Worm (Caenorhabditis elegans) whole organism, L4 larva: ENCODE results near the gene msp-81.

Source experiments
- F10B5.3 ChIP-seq: sonication (generic microtip); optimal IDR thresholded peaks from 2 replicates; lab custom pipeline; 2016; ENCODE audit warnings: mild to moderate bottlenecking, missing genetic modification characterization, missing compliant biosample characterization
- F37D6.2 ChIP-seq: sonication (generic microtip); optimal IDR thresholded peaks from 2 replicates; lab custom pipeline; 2016; ENCODE audit warnings: mild to moderate bottlenecking, missing genetic modification characterization, missing compliant biosample characterization
- R02D3.7 ChIP-seq: fragments of 150-350 bp; sonication (generic microtip); optimal IDR thresholded peaks from 3 replicates; lab custom pipeline; 2014; ENCODE audit warnings: missing biosample characterization, missing genetic modification characterization
- T26A8.4 ChIP-seq: fragments of 200-800 bp; sonication (Bioruptor generic); IDR thresholded peaks from 2 replicates; pipeline ENCODE4 v1.3.6; 2022; ENCODE audit warnings: missing genetic modification characterization, missing compliant biosample characterization
- Y48G9A.11 ChIP-seq: fragments of 200-800 bp; sonication (Bioruptor generic); IDR thresholded peaks from 2 replicates; pipeline ENCODE4 v1.3.6; 2022; ENCODE audit warnings: missing genetic modification reagents, missing genetic modification characterization, missing compliant biosample characterization
- aha-1 ChIP-seq: fragments of 150-350 bp; peaks from one replicate; lab custom pipeline; 2014; ENCODE audit warnings: missing biosample characterization, missing genetic modification characterization
- ceh-28 ChIP-seq: fragments of 150-350 bp; optimal IDR thresholded peaks from 2 replicates; lab custom pipeline; 2014; ENCODE audit warnings: missing biosample characterization, missing genetic modification reagents, missing genetic modification characterization
- ceh-32 ChIP-seq: sonication (generic microtip); optimal IDR thresholded peaks from 2 replicates; lab custom pipeline; 2016; ENCODE audit warnings: mild to moderate bottlenecking, missing genetic modification characterization, missing compliant biosample characterization; ENCODE audit not compliant: poor library complexity
- ceh-44 ChIP-seq: fragments of 200-800 bp; sonication (Bioruptor generic); IDR thresholded peaks from 2 replicates; pipeline ENCODE4 v1.3.6; 2022; ENCODE audit warnings: missing genetic modification reagents, missing genetic modification characterization, missing compliant biosample characterization
- ces-1 ChIP-seq: fragments of 150-350 bp; sonication (generic microtip); optimal IDR thresholded peaks from 4 replicates; lab custom pipeline; 2014; ENCODE audit warnings: missing biosample characterization, missing genetic modification reagents, missing genetic modification characterization
- cey-2 ChIP-seq: sonication (generic microtip); optimal IDR thresholded peaks from 3 replicates; lab custom pipeline; 2017; ENCODE audit warnings: missing genetic modification characterization, mild to moderate bottlenecking, missing compliant biosample characterization, antibody characterized with exemption, borderline replicate concordance; ENCODE audit not compliant: insufficient read depth
- daf-16 ChIP-seq, 3 experiments: sonication (generic microtip); optimal IDR thresholded peaks; 2 replicates each; lab custom pipeline; 2016 to 2017; ENCODE audit warnings: missing genetic modification characterization in 3 of 3, missing genetic modification reagents in 3 of 3, mild to moderate bottlenecking in 2 of 3, missing compliant biosample characterization in 2 of 3, missing biosample characterization in 1 of 3, moderate library complexity in 1 of 3
- daf-19 ChIP-seq: fragments of 200-800 bp; sonication (Bioruptor generic); conservative IDR thresholded peaks from 2 replicates; pipeline ENCODE4 v1.3.6; 2022; ENCODE audit warnings: missing genetic modification characterization, missing compliant biosample characterization
- daf-8 ChIP-seq: fragments of 200-800 bp; sonication (Bioruptor generic); IDR thresholded peaks from 2 replicates; pipeline ENCODE4 v1.3.6; 2022; ENCODE audit warnings: missing genetic modification characterization, missing compliant biosample characterization
- dmd-6 ChIP-seq: fragments of 200-800 bp; sonication (Bioruptor generic); IDR thresholded peaks from 2 replicates; pipeline ENCODE4 v1.3.6; 2022; ENCODE audit warnings: missing genetic modification reagents, missing genetic modification characterization, missing compliant biosample characterization
- dmd-9 ChIP-seq: fragments of 200-800 bp; sonication (Bioruptor generic); IDR thresholded peaks from 2 replicates; pipeline ENCODE4 v1.3.6; 2022; ENCODE audit warnings: missing genetic modification reagents, missing genetic modification characterization, missing compliant biosample characterization
- dve-1 ChIP-seq: sonication (generic microtip); optimal IDR thresholded peaks from 2 replicates; lab custom pipeline; 2017; ENCODE audit warnings: antibody characterized with exemption, mild to moderate bottlenecking, missing genetic modification characterization, missing compliant biosample characterization; ENCODE audit not compliant: insufficient read depth
- egl-43 ChIP-seq: fragments of 200-800 bp; sonication (Bioruptor generic); IDR thresholded peaks from 2 replicates; pipeline ENCODE4 v1.3.6; 2022; ENCODE audit warnings: missing genetic modification reagents, missing genetic modification characterization, missing compliant biosample characterization
- fkh-10 ChIP-seq: fragments of 150-350 bp; optimal IDR thresholded peaks from 2 replicates; lab custom pipeline; 2014; ENCODE audit warnings: missing biosample characterization, missing genetic modification reagents, missing genetic modification characterization
- hif-1 ChIP-seq, 2 experiments: sonication (generic microtip); optimal IDR thresholded peaks; 2 replicates each; lab custom pipeline; 2016 to 2017; ENCODE audit warnings: missing compliant biosample characterization in 2 of 2, missing genetic modification characterization in 2 of 2, missing genetic modification reagents in 2 of 2, missing genotype in 2 of 2, mild to moderate bottlenecking in 1 of 2
- hlh-11 ChIP-seq: fragments of 200-800 bp; sonication (Bioruptor generic); optimal IDR thresholded peaks from 2 replicates; lab custom pipeline; 2018; ENCODE audit warnings: mild to moderate bottlenecking, missing genetic modification characterization, missing compliant biosample characterization
- hlh-30 ChIP-seq: sonication (generic microtip); optimal IDR thresholded peaks from 2 replicates; lab custom pipeline; 2017; ENCODE audit warnings: antibody characterized with exemption, mild to moderate bottlenecking, missing genetic modification characterization, missing compliant biosample characterization; ENCODE audit not compliant: insufficient read depth
- lin-1 ChIP-seq: fragments of 200-800 bp; sonication (Bioruptor generic); IDR thresholded peaks from 2 replicates; pipeline ENCODE4 v1.3.6; 2022; ENCODE audit warnings: missing genetic modification reagents, missing genetic modification characterization, missing compliant biosample characterization
- lin-38 ChIP-seq: fragments of 200-800 bp; sonication (Bioruptor generic); IDR thresholded peaks from 2 replicates; pipeline ENCODE4 v1.3.6; 2022; ENCODE audit warnings: missing genetic modification reagents, missing genetic modification characterization, missing compliant biosample characterization
- lir-3 ChIP-seq: sonication (generic microtip); optimal IDR thresholded peaks from 2 replicates; lab custom pipeline; 2016; ENCODE audit warnings: mild to moderate bottlenecking, missing genetic modification characterization, missing compliant biosample characterization
- lsy-2 ChIP-seq, 2 experiments: fragments of 150-350 bp in 1 of 2; sonication (generic microtip) in 1 of 2; optimal IDR thresholded peaks; 2 replicates each; lab custom pipeline; 2014 to 2017; ENCODE audit warnings: missing biosample characterization in 2 of 2, missing genetic modification characterization in 2 of 2
- mdl-1 ChIP-seq, 2 experiments: fragments of 150-350 bp in 1 of 2; sonication (generic microtip) in 1 of 2; optimal IDR thresholded peaks; 2 replicates each; lab custom pipeline; 2014 to 2017; ENCODE audit warnings: missing biosample characterization in 2 of 2, missing genetic modification characterization in 2 of 2
- mep-1 ChIP-seq: fragments of 150-350 bp; sonication (generic microtip); optimal IDR thresholded peaks from 3 replicates; lab custom pipeline; 2014; ENCODE audit warnings: missing biosample characterization, missing genetic modification characterization
- mes-2 ChIP-seq: sonication (generic microtip); optimal IDR thresholded peaks from 2 replicates; lab custom pipeline; 2016; ENCODE audit warnings: missing genotype, mild to moderate bottlenecking, missing genetic modification characterization, missing compliant biosample characterization; ENCODE audit not compliant: poor library complexity, severe bottlenecking
- nhr-11 ChIP-seq: fragments of 150-350 bp; optimal IDR thresholded peaks from 2 replicates; lab custom pipeline; 2014; ENCODE audit warnings: missing biosample characterization, missing genetic modification characterization
- nhr-25 ChIP-seq: sonication (generic microtip); optimal IDR thresholded peaks from 2 replicates; lab custom pipeline; 2017; ENCODE audit warnings: missing genetic modification characterization, mild to moderate bottlenecking, missing compliant biosample characterization, antibody characterized with exemption, moderate library complexity, borderline replicate concordance; ENCODE audit not compliant: insufficient read depth
- nhr-28 ChIP-seq: fragments of 150-350 bp; optimal IDR thresholded peaks from 2 replicates; lab custom pipeline; 2014; ENCODE audit warnings: missing biosample characterization, missing genetic modification characterization
- nhr-41 ChIP-seq: fragments of 200-800 bp; sonication (Bioruptor generic); IDR thresholded peaks from 2 replicates; pipeline ENCODE4 v1.3.6; 2022; ENCODE audit warnings: missing genetic modification reagents, missing genetic modification characterization, missing compliant biosample characterization
- nhr-42 ChIP-seq: fragments of 200-800 bp; sonication (Bioruptor generic); IDR thresholded peaks from 2 replicates; pipeline ENCODE4 v1.3.6; 2022; ENCODE audit warnings: missing genetic modification characterization, missing compliant biosample characterization
- nhr-6 ChIP-seq: fragments of 150-350 bp; optimal IDR thresholded peaks from 2 replicates; lab custom pipeline; 2014; ENCODE audit warnings: missing biosample characterization, missing genetic modification characterization
- nhr-77 ChIP-seq: fragments of 150-350 bp; optimal IDR thresholded peaks from 2 replicates; lab custom pipeline; 2014; ENCODE audit warnings: missing biosample characterization, missing genetic modification characterization
- pha-4 ChIP-seq, 2 experiments: fragments of 150-350 bp in 1 of 2; fragments of 200-800 bp in 1 of 2; sonication (Bioruptor generic) in 1 of 2; IDR thresholded peaks in 1 of 2; optimal IDR thresholded peaks in 1 of 2; 2 replicates each; pipeline versions ENCODE4 v1.3.6 to Lab custom; 2014 to 2022; ENCODE audit warnings: missing genetic modification characterization in 2 of 2, missing genetic modification reagents in 2 of 2, missing biosample characterization in 1 of 2, missing compliant biosample characterization in 1 of 2
- pqm-1 ChIP-seq: sonication (generic microtip); optimal IDR thresholded peaks from 2 replicates; lab custom pipeline; 2017; ENCODE audit warnings: missing biosample characterization, missing genetic modification characterization
- saeg-2 ChIP-seq: fragments of 200-800 bp; sonication (Bioruptor generic); IDR thresholded peaks from 2 replicates; pipeline ENCODE4 v1.3.6; 2022; ENCODE audit warnings: missing genetic modification reagents, missing genetic modification characterization, missing compliant biosample characterization
- sdz-12 ChIP-seq: fragments of 200-800 bp; sonication (Bioruptor generic); optimal IDR thresholded peaks from 2 replicates; lab custom pipeline; 2018; ENCODE audit warnings: mild to moderate bottlenecking, missing genetic modification characterization, missing compliant biosample characterization
- spr-3 ChIP-seq: fragments of 200-800 bp; sonication (Bioruptor generic); optimal IDR thresholded peaks from 2 replicates; lab custom pipeline; 2018; ENCODE audit warnings: mild to moderate bottlenecking, missing genetic modification characterization, missing compliant biosample characterization
- unc-39 ChIP-seq: sonication (generic microtip); optimal IDR thresholded peaks from 2 replicates; lab custom pipeline; 2017; ENCODE audit warnings: missing biosample characterization, missing genetic modification characterization
- unc-62 ChIP-seq, 3 experiments: fragments of 150-350 bp in 1 of 3; sonication (generic microtip); optimal IDR thresholded peaks in 2 of 3; peaks in 1 of 3; 1 replicate in 1 of 3; 2 replicates in 2 of 3; lab custom pipeline; 2014 to 2017; ENCODE audit warnings: missing biosample characterization in 3 of 3, missing genetic modification characterization in 3 of 3, missing genetic modification reagents in 3 of 3, missing genotype in 1 of 3

The msp-81 gene

DNA sequence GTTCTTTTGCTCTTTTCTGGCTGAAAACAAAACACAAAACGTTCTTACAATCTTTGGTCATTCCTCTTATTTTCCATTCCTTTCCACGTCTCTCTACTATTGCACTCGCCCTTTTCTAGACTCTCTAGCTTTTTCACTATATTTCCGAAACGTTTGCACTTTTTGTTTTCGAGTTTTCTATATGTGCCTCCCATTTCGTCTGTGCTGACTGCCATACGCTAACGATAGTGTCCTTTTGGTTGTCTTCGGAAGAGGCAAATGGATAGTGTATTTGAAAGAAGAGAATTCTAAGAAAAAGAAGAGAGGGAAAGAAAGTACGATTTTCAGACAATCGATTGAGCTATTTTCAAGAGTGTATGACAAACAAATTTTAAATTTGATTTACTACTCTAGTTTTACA, 36.6 kb upstream of the msp-81 start:
- peak; percentile 64 for TF ChIP-seq dve-1 (tag; lab: Kevin White, UChicago)
- peak; percentile 9 for TF ChIP-seq mes-2 (tag; lab: Kevin White, UChicago)
- TF ChIP-seq cey-2 (tag; lab: Kevin White, UChicago): no peak
- peak in 1 of 2 experiments; percentile 19 for TF ChIP-seq lsy-2 (tag; optimal IDR thresholded peaks at IDR 0.05; lab: Kevin White, UChicago)
- no peak for TF ChIP-seq ceh-44 (GFP tag; lab: Robert Waterston, UW)
- TF ChIP-seq daf-16 (GFP tag; optimal IDR thresholded peaks at IDR 0.05; lab: Kevin White, UChicago): no peak
- TF ChIP-seq daf-16 (tag; optimal IDR thresholded peaks at IDR 0.05; lab: Kevin White, UChicago): peak; percentile 85
- peak; percentile 47 for TF ChIP-seq hlh-11 (tag; lab: Kevin White, UChicago)
- TF ChIP-seq mdl-1 (tag; optimal IDR thresholded peaks at IDR 0.05; lab: Kevin White, UChicago): peak in 1 of 2 experiments; percentile 44
- TF ChIP-seq nhr-28: peak; percentile 73
- TF ChIP-seq dmd-6 (GFP tag; lab: Robert Waterston, UW): peak; percentile 46; the same call in 1 of the 2 replicates
- TF ChIP-seq pqm-1: peak; percentile 69
- TF ChIP-seq T26A8.4: no peak
- TF ChIP-seq unc-62 (GFP tag; optimal IDR thresholded peaks at IDR 0.05 in 1 of 2; lab: Kevin White, UChicago): peak in 1 of 2 experiments; percentile 51
- no peak for TF ChIP-seq unc-62 (tag; optimal IDR thresholded peaks at IDR 0.05; lab: Kevin White, UChicago)
- no peak for TF ChIP-seq lin-1 (GFP tag; lab: Robert Waterston, UW)
- TF ChIP-seq saeg-2 (GFP tag; lab: Robert Waterston, UW): no peak
- peak; percentile 30 for TF ChIP-seq mep-1
- TF ChIP-seq hlh-30 (tag; lab: Kevin White, UChicago): peak; percentile 43

ce11 chrIV:9872210-9872609, 36.0 kb upstream of the msp-81 start:
- TF ChIP-seq hlh-30 (tag; lab: Kevin White, UChicago): no peak
- TF ChIP-seq aha-1: no peak
- no peak for TF ChIP-seq F10B5.3
- no peak for TF ChIP-seq ceh-32 (tag; lab: Kevin White, UChicago)
- no peak for TF ChIP-seq pha-4 (GFP tag; IDR thresholded peaks at IDR 0.05; lab: Robert Waterston, UW)
- no peak for TF ChIP-seq pha-4 (tag; optimal IDR thresholded peaks at IDR 0.05; lab: Kevin White, UChicago)
- TF ChIP-seq nhr-6 (tag; lab: Kevin White, UChicago): no peak
- no peak for TF ChIP-seq R02D3.7
- TF ChIP-seq ceh-44 (GFP tag; lab: Robert Waterston, UW): no peak
- no peak for TF ChIP-seq sdz-12 (GFP tag; lab: Kevin White, UChicago)
- no peak for TF ChIP-seq daf-19 (GFP tag; lab: Robert Waterston, UW)
- TF ChIP-seq dmd-6 (GFP tag; lab: Robert Waterston, UW): no peak
- no peak for TF ChIP-seq daf-8 (GFP tag; lab: Robert Waterston, UW)
- no peak for TF ChIP-seq T26A8.4

DNA sequence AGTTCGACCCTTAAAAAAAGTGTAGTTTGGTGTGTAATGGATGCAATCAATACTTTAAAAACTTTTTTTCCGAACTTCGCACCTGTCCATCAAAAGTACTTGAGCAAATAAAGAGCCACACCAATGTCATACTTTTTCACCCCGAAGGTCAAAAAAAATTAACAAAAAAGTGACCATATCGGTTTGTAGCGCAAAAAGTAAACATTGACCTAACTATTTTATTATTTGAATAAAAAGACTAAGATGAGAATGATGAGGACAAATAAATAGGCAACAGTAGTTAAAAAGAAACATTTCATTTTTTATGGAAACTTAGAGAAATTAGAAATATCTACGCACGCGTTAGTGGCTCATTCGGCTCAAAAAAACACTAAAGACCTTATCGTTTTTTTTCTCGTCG, 33.1 kb upstream of the msp-81 start:
- TF ChIP-seq nhr-41 (GFP tag; lab: Robert Waterston, UW) (no peak), unc-39 (tag; lab: Kevin White, UChicago) (no peak), egl-43 (GFP tag; lab: Robert Waterston, UW) (no peak)
- TF ChIP-seq, all 104 proteins: peak for 0

DNA sequence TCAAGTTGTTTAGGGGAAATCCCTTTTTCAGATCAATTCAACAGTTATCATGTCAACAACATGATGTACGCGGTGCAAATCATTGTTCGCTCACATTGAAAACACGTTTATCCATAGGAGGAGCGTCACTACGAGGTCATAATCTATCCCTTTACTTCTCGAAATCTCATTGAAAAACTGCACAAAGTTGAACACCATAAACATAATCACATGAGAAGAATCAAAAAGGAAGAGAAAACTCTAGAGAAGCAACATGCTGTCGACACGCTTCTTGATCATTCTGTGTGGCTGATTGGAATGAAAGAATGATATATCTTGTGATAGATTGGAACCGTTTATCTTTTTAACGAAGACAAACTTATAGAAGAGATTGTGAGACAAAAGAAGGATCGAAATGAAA, 31.7 kb upstream of the msp-81 start:
- no peak for TF ChIP-seq lin-1 (GFP tag; lab: Robert Waterston, UW)
- no peak for TF ChIP-seq hif-1 (tag; optimal IDR thresholded peaks at IDR 0.05; lab: Kevin White, UChicago)
- TF ChIP-seq spr-3 (GFP tag; lab: Kevin White, UChicago): no peak
- no peak for TF ChIP-seq lir-3 (tag; lab: Kevin White, UChicago)
- TF ChIP-seq ces-1 (GFP tag; lab: Kevin White, UChicago): no peak
- no peak for TF ChIP-seq F37D6.2 (tag; lab: Kevin White, UChicago)
- no peak for TF ChIP-seq ceh-28 (tag; lab: Kevin White, UChicago)
- peak in 1 of 2 experiments; percentile 98 for TF ChIP-seq unc-62 (GFP tag; optimal IDR thresholded peaks at IDR 0.05 in 1 of 2; lab: Kevin White, UChicago)
- TF ChIP-seq unc-62 (tag; optimal IDR thresholded peaks at IDR 0.05; lab: Kevin White, UChicago): no peak
- peak; percentile 12 for TF ChIP-seq nhr-77
- peak; percentile 58 for TF ChIP-seq nhr-11 (tag; lab: Kevin White, UChicago)
- no peak for TF ChIP-seq R02D3.7
- TF ChIP-seq nhr-42 (GFP tag; lab: Robert Waterston, UW): no peak
- peak; percentile 49 for TF ChIP-seq nhr-25 (tag; lab: Kevin White, UChicago)
- TF ChIP-seq lin-38 (GFP tag; lab: Robert Waterston, UW): no peak
- TF ChIP-seq Y48G9A.11 (GFP tag; lab: Robert Waterston, UW): no peak
- TF ChIP-seq dmd-9: no peak
- TF ChIP-seq fkh-10 (GFP tag; lab: Kevin White, UChicago): no peak
- no peak for TF ChIP-seq daf-8 (GFP tag; lab: Robert Waterston, UW)
